ENCODE assay signal across 4 worm cellular contexts in genomic region chrIII:10634576-10634975, ce11.
TF ChIP-seq lines count a peak whose summit lies in the region.

No protein-coding gene starts in this region.

TF ChIP-seq in whole organism, L1 larva, 84 proteins besides CTCF, POLR2A, EP300 and RAD21:
- TF ChIP-seq rnt-1 (tag; optimal IDR thresholded peaks at IDR 0.05; lab: Kevin White, UChicago), result peak; percentile 51
- no peak for TF ChIP-seq lir-3 (tag; optimal IDR thresholded peaks at IDR 0.05; lab: Kevin White, UChicago; ENCODE audit: poor library complexity)
- TF ChIP-seq ceh-82 (tag; optimal IDR thresholded peaks at IDR 0.05; lab: Kevin White, UChicago), result peak in 1 of 3 experiments; percentile 2
- TF ChIP-seq irx-1 (tag; optimal IDR thresholded peaks at IDR 0.05; lab: Kevin White, UChicago), result no peak
- no peak for TF ChIP-seq efl-1 (optimal IDR thresholded peaks at IDR 0.05; lab: Kevin White, UChicago)
- peak in 1 of 2 experiments; percentile 53 for TF ChIP-seq efl-1 (GFP tag; optimal IDR thresholded peaks at IDR 0.05 in 1 of 2; lab: Kevin White, UChicago)

TF ChIP-seq in whole organism, L2 larva, 48 proteins besides CTCF, POLR2A, EP300 and RAD21:
- TF ChIP-seq F13H6.1 (tag; optimal IDR thresholded peaks at IDR 0.05; lab: Kevin White, UChicago), result no peak
- peak; percentile 57 for TF ChIP-seq Y55F3AM.14 (GFP tag; optimal IDR thresholded peaks at IDR 0.05; lab: Kevin White, UChicago)
- TF ChIP-seq peb-1 (tag; optimal IDR thresholded peaks at IDR 0.05; lab: Kevin White, UChicago), result no peak
- peak; percentile 17 for TF ChIP-seq zag-1 (tag; optimal IDR thresholded peaks at IDR 0.05; lab: Kevin White, UChicago)
- TF ChIP-seq fos-1 (tag; optimal IDR thresholded peaks at IDR 0.05; lab: Kevin White, UChicago), result peak; percentile 32

TF ChIP-seq in whole organism, L3 larva, 47 proteins besides CTCF, POLR2A, EP300 and RAD21:
- peak; percentile 80 for TF ChIP-seq lin-39 (tag; optimal IDR thresholded peaks at IDR 0.05; lab: Kevin White, UChicago)
- TF ChIP-seq jun-1 (tag; optimal IDR thresholded peaks at IDR 0.05; lab: Kevin White, UChicago), result no peak
- TF ChIP-seq lin-15B (tag; optimal IDR thresholded peaks at IDR 0.05; lab: Kevin White, UChicago), result peak; percentile 27
- TF ChIP-seq nfya-1 (tag; optimal IDR thresholded peaks at IDR 0.05; lab: Kevin White, UChicago; ENCODE audit: insufficient read depth), result peak; percentile 44
- peak; percentile 47 for TF ChIP-seq pha-4 (tag; optimal IDR thresholded peaks at IDR 0.05; lab: Kevin White, UChicago)
- TF ChIP-seq fos-1 (tag; optimal IDR thresholded peaks at IDR 0.05; lab: Kevin White, UChicago), result no peak
- TF ChIP-seq nhr-67 (tag; optimal IDR thresholded peaks at IDR 0.05; lab: Kevin White, UChicago), result no peak

TF ChIP-seq in whole organism, L4 larva, 104 proteins besides CTCF, POLR2A, EP300 and RAD21:
- TF ChIP-seq nhr-6 (tag; optimal IDR thresholded peaks at IDR 0.05; lab: Kevin White, UChicago), result no peak
- TF ChIP-seq mdl-1 (tag; optimal IDR thresholded peaks at IDR 0.05; lab: Kevin White, UChicago), result peak in 1 of 2 experiments; percentile 39
- no peak for TF ChIP-seq fos-1 (tag; optimal IDR thresholded peaks at IDR 0.05; lab: Kevin White, UChicago)
- no peak for TF ChIP-seq mdt-29 (GFP tag; IDR thresholded peaks at IDR 0.05; lab: Robert Waterston, UW)
- TF ChIP-seq ceh-32 (tag; optimal IDR thresholded peaks at IDR 0.05; lab: Kevin White, UChicago; ENCODE audit: poor library complexity), result no peak
- TF ChIP-seq unc-62 (GFP tag; optimal IDR thresholded peaks at IDR 0.05 in 1 of 2; lab: Kevin White, UChicago), result peak in 1 of 2 experiments; percentile 71
- TF ChIP-seq unc-62 (tag; optimal IDR thresholded peaks at IDR 0.05; lab: Kevin White, UChicago), result no peak
- TF ChIP-seq hlh-30 (tag; optimal IDR thresholded peaks at IDR 0.05; lab: Kevin White, UChicago; ENCODE audit: insufficient read depth), result peak; percentile 33
- TF ChIP-seq nhr-28 (tag; optimal IDR thresholded peaks at IDR 0.05; lab: Kevin White, UChicago), result peak; percentile 10
- no peak for TF ChIP-seq duxl-1 (tag; optimal IDR thresholded peaks at IDR 0.05; lab: Kevin White, UChicago; ENCODE audit: poor library complexity)
- TF ChIP-seq nhr-25 (tag; optimal IDR thresholded peaks at IDR 0.05; lab: Kevin White, UChicago; ENCODE audit: borderline replicate concordance, insufficient read depth), result no peak
- peak; percentile 92 for TF ChIP-seq aha-1 (tag; lab: Kevin White, UChicago)
- no peak for TF ChIP-seq lin-1 (GFP tag; IDR thresholded peaks at IDR 0.05; lab: Robert Waterston, UW)
- TF ChIP-seq F10B5.3 (tag; optimal IDR thresholded peaks at IDR 0.05; lab: Kevin White, UChicago), result no peak
- TF ChIP-seq ceh-20 (GFP tag; IDR thresholded peaks at IDR 0.05; lab: Robert Waterston, UW), result no peak
- no peak for TF ChIP-seq R02D3.7 (tag; optimal IDR thresholded peaks at IDR 0.05; lab: Kevin White, UChicago)
- no peak for TF ChIP-seq madf-9 (GFP tag; conservative IDR thresholded peaks at IDR 0.05; lab: Robert Waterston, UW)
- TF ChIP-seq mes-2 (tag; optimal IDR thresholded peaks at IDR 0.05; lab: Kevin White, UChicago; ENCODE audit: poor library complexity, severe bottlenecking), result peak; percentile 38

Comparison
In these comparisons a context has a peak if more than half of its experiments do, and no peak if none do; other contexts are left out.
1. Of the 29 proteins assayed by ChIP-seq in both whole organism, L4 larva and whole organism, L1 larva: peak only in whole organism, L4 larva: aha-1 and nhr-28; only in whole organism, L1 larva: none; in both: none; in neither: 24; mixed calls (peak in some experiments, not most) for 3.